Fruit fly (Drosophila melanogaster): Measurements from ENCODE around the gene Polr2H.
A peak's percentile ranks its signal among the peaks of the same experiment; 100 is the strongest.

The Polr2H gene

DNA sequence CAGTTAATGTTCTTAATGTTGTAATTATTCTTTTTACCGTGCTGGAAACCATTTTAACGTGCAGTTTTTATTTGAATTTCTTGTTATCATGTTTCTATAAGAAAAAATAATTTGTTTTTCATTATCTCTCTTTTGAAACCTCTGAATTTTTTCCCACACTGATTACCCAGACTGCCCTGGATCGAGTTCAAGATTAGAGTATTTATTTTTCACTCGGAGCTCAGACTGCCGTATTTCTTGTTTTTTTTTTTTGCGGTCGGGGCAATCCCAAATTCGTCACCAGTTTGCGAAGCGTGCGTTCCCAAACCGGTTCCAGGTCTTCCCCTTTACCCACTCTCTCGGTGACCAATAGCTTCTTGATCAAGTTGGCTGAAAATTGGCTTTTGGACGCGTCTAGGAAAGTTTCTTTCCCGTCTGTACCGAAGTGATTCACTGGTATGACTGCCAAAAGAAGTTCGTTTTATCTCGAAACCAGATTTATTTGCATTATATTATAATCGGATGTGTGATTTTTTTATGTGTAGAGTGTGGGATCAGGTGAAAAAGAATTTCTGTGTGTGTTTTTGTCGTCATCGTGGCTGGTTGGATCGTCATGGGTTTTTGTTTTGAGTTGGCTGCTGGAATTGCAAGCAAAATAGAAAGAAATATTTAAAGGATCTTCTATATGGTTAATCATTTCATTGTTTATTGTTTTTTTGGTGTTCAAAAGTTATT, 10.4 kb downstream of the Polr2H start (continued):
- TF ChIP-seq ac (GFP tag; optimal IDR thresholded peaks at IDR 0.05) (no peak), CG12219 (GFP tag; optimal IDR thresholded peaks at IDR 0.05) (no peak), HLH4C (GFP tag; IDR thresholded peaks at IDR 0.05; ENCODE audit: partially characterized antibody) (no peak), Fer2 (tag; optimal IDR thresholded peaks at IDR 0.05) (no peak), NFAT (GFP tag; IDR thresholded peaks at IDR 0.05) (peak; percentile 40; the same call in 1 of the 2 replicates), sc (optimal IDR thresholded peaks at IDR 0.05) (no peak), sc (GFP tag; optimal IDR thresholded peaks at IDR 0.05) (no peak), bowl (GFP tag; IDR thresholded peaks at IDR 0.05) (no peak), GATAe (GFP tag; conservative IDR thresholded peaks at IDR 0.05) (no peak), CG12236 (GFP tag; optimal IDR thresholded peaks at IDR 0.05) (no peak), z (GFP tag; IDR thresholded peaks at IDR 0.05) (no peak), CG9876 (GFP tag; optimal IDR thresholded peaks at IDR 0.05) (no peak), bigmax (GFP tag; optimal IDR thresholded peaks at IDR 0.05) (no peak), CG4424 (GFP tag; optimal IDR thresholded peaks at IDR 0.05) (no peak), kay (GFP tag; optimal IDR thresholded peaks at IDR 0.05) (peak; percentile 44), CrebB (tag; optimal IDR thresholded peaks at IDR 0.05) (no peak), dm (GFP tag; optimal IDR thresholded peaks at IDR 0.05) (no peak), CG32772 (GFP tag; IDR thresholded peaks at IDR 0.05) (0 out of 2 replicates have a peak, but pooled peaks have one; percentile 11), CG9932 (GFP tag; IDR thresholded peaks at IDR 0.05) (0 out of 2 replicates have a peak, but pooled peaks have one; percentile 11)

dm6 chr3L:21740209-21740608, 11.5 kb downstream of the Polr2H start, which contains the start of gene CG14566:
Gene CG14566 (minus strand): TSS chr3L:21740309.
- no peak for TF ChIP-seq chn (GFP tag; optimal IDR thresholded peaks at IDR 0.05)
- no peak for TF ChIP-seq z (GFP tag; IDR thresholded peaks at IDR 0.05)
- TF ChIP-seq CG4617 (GFP tag; optimal IDR thresholded peaks at IDR 0.05; ENCODE audit: borderline replicate concordance): no peak
- TF ChIP-seq bsh (GFP tag; optimal IDR thresholded peaks at IDR 0.05): no peak
- TF ChIP-seq Abd-B (GFP tag; optimal IDR thresholded peaks at IDR 0.05): no peak
- no peak for TF ChIP-seq Dref (GFP tag; IDR thresholded peaks at IDR 0.05)
- TF ChIP-seq sr (GFP tag; IDR thresholded peaks at IDR 0.05): no peak
- TF ChIP-seq hbn (GFP tag; IDR thresholded peaks at IDR 0.05; ENCODE audit: partially characterized antibody): no peak
- TF ChIP-seq fu2 (GFP tag; optimal IDR thresholded peaks at IDR 0.05): no peak
- TF ChIP-seq Ptx1 (GFP tag; IDR thresholded peaks at IDR 0.05): no peak
- no peak for TF ChIP-seq CHES-1-like (GFP tag; optimal IDR thresholded peaks at IDR 0.05)

DNA sequence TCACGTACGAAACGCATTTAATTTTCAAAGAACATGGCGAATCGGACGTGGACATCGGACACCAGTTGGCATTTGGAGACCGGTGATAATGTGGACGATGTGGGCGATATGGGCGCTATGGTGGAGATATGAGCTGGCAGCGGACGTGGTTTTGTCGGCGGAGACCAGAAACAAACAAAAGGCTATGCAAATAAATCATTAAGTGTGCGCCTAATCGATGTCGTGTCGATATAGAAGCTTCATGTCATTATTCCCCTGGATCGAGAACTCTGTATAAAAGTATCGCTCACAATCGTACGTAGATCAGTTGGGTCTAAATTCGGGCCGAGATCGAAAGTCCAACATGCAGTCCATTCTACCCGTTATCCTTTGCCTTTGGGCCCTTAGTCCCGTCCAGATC, 12.5 kb downstream of the Polr2H start, which contains the start of gene CG14572:
CG14572 (plus strand) TSS at position 301 of the 400 bp plus-strand sequence.
- TF ChIP-seq vvl (GFP tag; IDR thresholded peaks at IDR 0.05) (peak; percentile 18; the same call in 1 of the 2 replicates), bcd (GFP tag; optimal IDR thresholded peaks at IDR 0.05) (no peak), kni (GFP tag; optimal IDR thresholded peaks at IDR 0.05) (peak; percentile 37), chinmo (GFP tag; IDR thresholded peaks at IDR 0.05; ENCODE audit: partially characterized antibody) (0 out of 4 replicates have a peak, but pooled peaks have one; percentile 37)

DNA sequence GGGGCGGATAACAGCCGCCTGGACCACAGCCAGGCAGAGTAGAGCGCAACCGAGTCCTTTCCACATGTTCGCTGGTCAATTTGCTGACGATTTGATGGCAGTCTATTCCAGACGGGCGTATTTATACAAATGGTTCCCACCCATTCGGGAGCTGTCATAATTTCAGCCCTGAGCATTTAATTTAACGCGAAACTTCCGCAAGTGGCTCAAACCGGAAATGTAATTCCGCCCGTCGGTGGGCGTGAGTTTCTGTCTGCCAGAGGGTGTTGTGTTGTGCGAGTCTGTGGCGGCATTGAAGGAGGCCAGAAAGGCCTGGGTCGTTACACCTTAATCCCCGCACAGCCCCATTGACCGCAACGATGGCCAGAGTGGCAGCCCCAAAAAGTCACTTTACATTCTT, 15.4 kb downstream of the Polr2H start, which contains the start of gene CG14565:
CG14565 (minus strand) TSS at position 101 of the 400 bp plus-strand sequence.
- TF ChIP-seq Opbp (GFP tag; IDR thresholded peaks at IDR 0.05; ENCODE audit: partially characterized antibody) (no peak), CG12155 (GFP tag; optimal IDR thresholded peaks at IDR 0.05) (no peak), Optix (GFP tag; IDR thresholded peaks at IDR 0.05) (no peak), fd3F (GFP tag; optimal IDR thresholded peaks at IDR 0.05) (no peak), Antp (GFP tag; optimal IDR thresholded peaks at IDR 0.05) (no peak), ftz-f1 (GFP tag; optimal IDR thresholded peaks at IDR 0.05) (no peak), Hmx (GFP tag; optimal IDR thresholded peaks at IDR 0.05) (no peak), pb (GFP tag; optimal IDR thresholded peaks at IDR 0.05) (no peak), CG5180 (GFP tag; optimal IDR thresholded peaks at IDR 0.05) (no peak), gcm (GFP tag; optimal IDR thresholded peaks at IDR 0.05) (no peak), Hr51 (GFP tag; optimal IDR thresholded peaks at IDR 0.05) (no peak), CG7963 (GFP tag; IDR thresholded peaks at IDR 0.05; ENCODE audit: partially characterized antibody) (no peak), Ssrp (tag; optimal IDR thresholded peaks at IDR 0.05) (no peak), Fer2 (tag; optimal IDR thresholded peaks at IDR 0.05) (no peak), CG8924 (tag; optimal IDR thresholded peaks at IDR 0.05) (no peak)

All from whole organism, embryonic.